Fruit fly (Drosophila melanogaster) whole organism, prepupa: ENCODE results near the gene Mst77F.

Experiments used
- CG16779 ChIP-seq: fragments of 200-800 bp; sonication (Bioruptor generic); optimal IDR thresholded peaks from 3 replicates; lab custom pipeline; 2017; ENCODE audit warnings: missing biosample characterization, mild to moderate bottlenecking, missing genetic modification characterization
- OdsH ChIP-seq: fragments of 200-800 bp; sonication (Bioruptor generic); optimal IDR thresholded peaks from 3 replicates; lab custom pipeline; 2016; ENCODE audit warnings: missing biosample characterization, missing genetic modification characterization
- Sox14 ChIP-seq: fragments of 200-800 bp; sonication (Bioruptor generic); optimal IDR thresholded peaks from 3 replicates; lab custom pipeline; 2016; ENCODE audit warnings: missing biosample characterization, missing genetic modification characterization

- TF ChIP-seq Sox14 (no peak), CG16779 (tag; lab: Kevin White, UChicago) (no peak), OdsH (GFP tag; lab: Kevin White, UChicago) (no peak)
Measured at dm6 chr3L:20797379-20797778, 20.4 kb downstream of the Mst77F start.
